Fruit fly (Drosophila melanogaster): ENCODE measurements around the gene bnl.

DNA sequence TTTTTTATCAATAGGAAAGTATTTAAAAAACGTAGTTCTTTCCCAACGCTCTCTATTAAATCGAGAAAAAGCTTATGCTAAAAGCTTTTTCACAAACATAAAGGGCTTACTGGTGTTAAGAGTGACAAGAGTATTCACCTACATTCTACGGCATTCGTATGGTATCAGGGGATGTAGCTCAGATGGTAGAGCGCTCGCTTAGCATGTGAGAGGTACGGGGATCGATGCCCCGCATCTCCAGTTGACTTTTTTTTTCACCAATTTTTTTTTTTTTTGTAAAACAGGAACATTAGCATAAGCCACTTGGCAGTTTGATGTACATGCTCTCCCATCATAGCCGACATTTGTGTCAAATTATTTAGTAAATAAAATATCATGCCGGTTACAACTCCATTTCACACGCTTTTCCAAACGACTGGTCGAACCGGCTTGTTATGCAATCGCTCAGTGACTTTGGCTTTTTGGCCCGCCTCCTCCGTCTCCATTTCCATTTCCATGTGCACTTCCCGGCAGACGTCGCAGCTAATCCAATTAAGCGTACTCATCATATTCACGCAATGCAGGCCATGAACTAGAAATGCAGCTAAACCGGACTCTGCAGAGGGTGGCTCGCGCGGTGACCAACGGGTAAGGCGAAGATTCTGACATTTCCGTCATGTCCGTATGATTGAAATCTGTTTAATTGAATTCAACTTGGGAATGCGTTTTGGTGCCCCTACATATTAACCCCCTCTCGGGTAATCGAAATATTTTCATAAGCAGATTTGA lies 45.6 kb downstream of the bnl start:
- TF ChIP-seq pan (optimal IDR thresholded peaks at IDR 0.05) (no peak), Dif (GFP tag; optimal IDR thresholded peaks at IDR 0.05; ENCODE audit: partially characterized antibody) (no peak)
